Fruit fly (Drosophila melanogaster) whole organism, embryonic: ENCODE measurements around the gene erm.
A peak's percentile ranks its signal among the peaks of the same experiment; 100 is the strongest.

Experiments
- Ada2b ChIP-seq: fragments of 200-800 bp; sonication (Bioruptor generic); IDR thresholded peaks from 2 replicates; pipeline ENCODE4 v1.3.6; 2022; ENCODE audit warnings: missing biosample characterization, missing genetic modification characterization
- Antp ChIP-seq: fragments of 200-800 bp; sonication (Bioruptor generic); optimal IDR thresholded peaks from 3 replicates; lab custom pipeline; 2016; ENCODE audit warnings: missing biosample characterization, missing genetic modification characterization
- Bgb ChIP-seq: fragments of 200-800 bp; sonication (Bioruptor generic); IDR thresholded peaks from 2 replicates; pipeline ENCODE4 v1.3.6; 2022; ENCODE audit warnings: missing biosample characterization, missing genetic modification characterization; ENCODE audit not compliant: partially characterized antibody
- CG10274 ChIP-seq: fragments of 200-800 bp; sonication (Bioruptor generic); optimal IDR thresholded peaks from 3 replicates; lab custom pipeline; 2017; ENCODE audit warnings: missing biosample characterization, mild to moderate bottlenecking, missing genetic modification characterization
- CG10979 ChIP-seq: fragments of 200-800 bp; sonication (Bioruptor generic); optimal IDR thresholded peaks from 2 replicates; lab custom pipeline; 2018; ENCODE audit warnings: missing biosample characterization, mild to moderate bottlenecking, missing genetic modification characterization, moderate library complexity
- CG11504 ChIP-seq: fragments of 200-800 bp; sonication (Bioruptor generic); optimal IDR thresholded peaks from 3 replicates; lab custom pipeline; 2019; ENCODE audit warnings: missing biosample characterization, mild to moderate bottlenecking, missing genetic modification characterization, moderate library complexity
- CG12236 ChIP-seq: fragments of 200-800 bp; sonication (Bioruptor generic); optimal IDR thresholded peaks from 2 replicates; lab custom pipeline; 2016; ENCODE audit warnings: missing biosample characterization, missing genetic modification characterization
- CG13894 ChIP-seq: fragments of 200-800 bp; sonication (Bioruptor generic); optimal IDR thresholded peaks from 3 replicates; lab custom pipeline; 2018; ENCODE audit warnings: missing biosample characterization, mild to moderate bottlenecking, missing genetic modification characterization, moderate library complexity
- CG14014 ChIP-seq: fragments of 200-800 bp; sonication (Bioruptor generic); IDR thresholded peaks from 2 replicates; pipeline ENCODE4 v1.3.6; 2022; ENCODE audit warnings: missing biosample characterization, missing genetic modification characterization
- CG1529 ChIP-seq: fragments of 200-800 bp; sonication (Bioruptor generic); optimal IDR thresholded peaks from 3 replicates; lab custom pipeline; 2018; ENCODE audit warnings: missing biosample characterization, missing genetic modification characterization
- CG17359 ChIP-seq: fragments of 200-800 bp; sonication (Bioruptor generic); optimal IDR thresholded peaks from 3 replicates; lab custom pipeline; 2018; ENCODE audit warnings: missing biosample characterization, mild to moderate bottlenecking, missing genetic modification characterization, moderate library complexity
- CG17361 ChIP-seq: fragments of 200-800 bp; sonication (Bioruptor generic); IDR thresholded peaks from 3 replicates; pipeline ENCODE4 v1.3.6; 2022; ENCODE audit warnings: missing biosample characterization, missing genetic modification characterization
- CG1792 ChIP-seq: fragments of 200-800 bp; sonication (Bioruptor generic); optimal IDR thresholded peaks from 2 replicates; lab custom pipeline; 2016; ENCODE audit warnings: missing biosample characterization, missing genetic modification characterization
- CG2120 ChIP-seq: fragments of 200-800 bp; sonication (Bioruptor generic); optimal IDR thresholded peaks from 3 replicates; lab custom pipeline; 2016; ENCODE audit warnings: missing biosample characterization, missing genetic modification characterization
- CG2129 ChIP-seq: fragments of 200-800 bp; sonication (Bioruptor generic); IDR thresholded peaks from 2 replicates; pipeline ENCODE4 v1.3.6; 2022; ENCODE audit warnings: missing biosample characterization, missing genetic modification characterization; ENCODE audit not compliant: partially characterized antibody
- CG2199 ChIP-seq: fragments of 200-800 bp; sonication (Bioruptor generic); IDR thresholded peaks from 3 replicates; pipeline ENCODE4 v1.3.6; 2022; ENCODE audit warnings: missing biosample characterization, missing genetic modification characterization
- CG2202 ChIP-seq: fragments of 200-800 bp; sonication (Bioruptor generic); optimal IDR thresholded peaks from 2 replicates; lab custom pipeline; 2018; ENCODE audit warnings: missing biosample characterization, mild to moderate bottlenecking, missing genetic modification characterization
- CG3163 ChIP-seq: fragments of 200-800 bp; sonication (Bioruptor generic); optimal IDR thresholded peaks from 3 replicates; lab custom pipeline; 2016; ENCODE audit warnings: missing biosample characterization, missing genetic modification characterization
- CG34376 ChIP-seq: fragments of 200-800 bp; sonication (Bioruptor generic); optimal IDR thresholded peaks from 2 replicates; lab custom pipeline; 2018; ENCODE audit warnings: missing biosample characterization, mild to moderate bottlenecking, missing genetic modification characterization
- CG4282 ChIP-seq: fragments of 200-800 bp; sonication (Bioruptor generic); optimal IDR thresholded peaks from 2 replicates; lab custom pipeline; 2016; ENCODE audit warnings: missing biosample characterization, missing genetic modification characterization
- CG4820 ChIP-seq: fragments of 200-800 bp; sonication (Bioruptor generic); optimal IDR thresholded peaks from 3 replicates; lab custom pipeline; 2016; ENCODE audit warnings: missing biosample characterization, missing genetic modification characterization
- CG6765 ChIP-seq: fragments of 200-800 bp; sonication (Bioruptor generic); optimal IDR thresholded peaks from 3 replicates; lab custom pipeline; 2017; ENCODE audit warnings: missing biosample characterization, mild to moderate bottlenecking, missing genetic modification characterization
- CG6813 ChIP-seq: fragments of 200-800 bp; sonication (Bioruptor generic); optimal IDR thresholded peaks from 2 replicates; lab custom pipeline; 2017; ENCODE audit warnings: missing biosample characterization, missing genetic modification characterization, mild to moderate bottlenecking, moderate library complexity, missing genetic modification reagents
- CG6854 ChIP-seq: fragments of 200-800 bp; sonication (Bioruptor generic); optimal IDR thresholded peaks from 3 replicates; lab custom pipeline; 2017; ENCODE audit warnings: missing biosample characterization, mild to moderate bottlenecking, missing genetic modification characterization
- CG8281 ChIP-seq: fragments of 200-800 bp; sonication (Bioruptor generic); optimal IDR thresholded peaks from 2 replicates; lab custom pipeline; 2018; ENCODE audit warnings: missing biosample characterization, mild to moderate bottlenecking, missing genetic modification characterization, moderate library complexity
- CG9797 ChIP-seq: fragments of 200-800 bp; sonication (Bioruptor generic); optimal IDR thresholded peaks from 3 replicates; lab custom pipeline; 2018; ENCODE audit warnings: missing biosample characterization, mild to moderate bottlenecking, missing genetic modification characterization
- CTCF ChIP-seq: fragments of 200-800 bp; sonication (Bioruptor generic); optimal IDR thresholded peaks from 2 replicates; lab custom pipeline; 2017; ENCODE audit warnings: missing biosample characterization, mild to moderate bottlenecking, missing genetic modification characterization, moderate library complexity
- Dfd ChIP-seq, 2 experiments: fragments of >200 bp; optimal IDR thresholded peaks; 2 replicates each; lab custom pipeline; 2017; ENCODE audit warnings: missing biosample characterization in 2 of 2, missing genetic modification characterization in 2 of 2
- Dip3 ChIP-seq: fragments of 200-800 bp; sonication (Bioruptor generic); optimal IDR thresholded peaks from 3 replicates; lab custom pipeline; 2016; ENCODE audit warnings: missing biosample characterization, missing genetic modification characterization
- Dp ChIP-seq: fragments of 200-800 bp; sonication (Bioruptor generic); optimal IDR thresholded peaks from 2 replicates; lab custom pipeline; 2018; ENCODE audit warnings: missing biosample characterization, mild to moderate bottlenecking, missing genetic modification characterization, moderate library complexity
- Myb ChIP-seq: fragments of 200-800 bp; sonication (Bioruptor generic); optimal IDR thresholded peaks from 2 replicates; lab custom pipeline; 2016; ENCODE audit warnings: missing biosample characterization, missing genetic modification characterization
- Nf-YA ChIP-seq: fragments of 200-800 bp; sonication (Bioruptor generic); IDR thresholded peaks from 2 replicates; pipeline ENCODE4 v1.3.6; 2022; ENCODE audit warnings: missing biosample characterization, missing genetic modification characterization
- Sin3A ChIP-seq: fragments of >200 bp; optimal IDR thresholded peaks from 2 replicates; lab custom pipeline; 2018
- cad ChIP-seq: fragments of >200 bp; optimal IDR thresholded peaks from 2 replicates; lab custom pipeline; 2017; ENCODE audit warnings: missing biosample characterization, missing genetic modification characterization
- crol ChIP-seq: fragments of 200-800 bp; sonication (Bioruptor generic); IDR thresholded peaks from 2 replicates; pipeline ENCODE4 v1.3.6; 2022; ENCODE audit warnings: missing biosample characterization, missing genetic modification characterization
- danr ChIP-seq: fragments of 200-800 bp; sonication (Bioruptor generic); IDR thresholded peaks from 2 replicates; pipeline ENCODE4 v1.3.6; 2022; ENCODE audit warnings: missing biosample characterization, missing genetic modification characterization
- eve ChIP-seq, 2 experiments: fragments of >200 bp; optimal IDR thresholded peaks; 2 replicates each; lab custom pipeline; 2017; ENCODE audit warnings: missing biosample characterization in 2 of 2, missing genetic modification characterization in 2 of 2
- ftz-f1 ChIP-seq: fragments of 200-800 bp; sonication (Bioruptor generic); optimal IDR thresholded peaks from 2 replicates; lab custom pipeline; 2016; ENCODE audit warnings: missing biosample characterization, missing genetic modification characterization
- hkb ChIP-seq, 2 experiments: fragments of 200-800 bp in 1 of 2; fragments of >200 bp in 1 of 2; sonication (Bioruptor generic) in 1 of 2; IDR thresholded peaks in 1 of 2; optimal IDR thresholded peaks in 1 of 2; 2 replicates each; pipeline versions ENCODE4 v1.3.6 to Lab custom; 2017 to 2022; ENCODE audit warnings: missing biosample characterization in 1 of 2, missing genetic modification characterization in 1 of 2
- hth ChIP-seq: fragments of >200 bp; optimal IDR thresholded peaks from 2 replicates; lab custom pipeline; 2017; ENCODE audit warnings: inconsistent platforms
- klu ChIP-seq: fragments of 200-800 bp; sonication (Bioruptor generic); IDR thresholded peaks from 2 replicates; pipeline ENCODE4 v1.3.6; 2022; ENCODE audit warnings: missing biosample characterization, missing genetic modification characterization
- lov ChIP-seq, 2 experiments: fragments of 200-800 bp in 1 of 2; fragments of >200 bp in 1 of 2; sonication (Bioruptor generic) in 1 of 2; IDR thresholded peaks in 1 of 2; optimal IDR thresholded peaks in 1 of 2; 2 replicates in 1 of 2; 3 replicates in 1 of 2; pipeline versions ENCODE4 v1.3.6 to Lab custom; 2017 to 2022; ENCODE audit warnings: missing biosample characterization in 1 of 2, missing genetic modification characterization in 1 of 2
- org-1 ChIP-seq: fragments of 200-800 bp; sonication (Bioruptor generic); optimal IDR thresholded peaks from 2 replicates; lab custom pipeline; 2017; ENCODE audit warnings: missing biosample characterization, missing genetic modification characterization
- pan ChIP-seq, 4 experiments: fragments of >200 bp in 3 of 4; fragments of 200-800 bp in 1 of 4; sonication (Bioruptor generic) in 1 of 4; optimal IDR thresholded peaks in 3 of 4; IDR thresholded peaks in 1 of 4; 2 replicates each; pipeline versions ENCODE4 v1.3.6 to Lab custom; 2017 to 2022; ENCODE audit warnings: missing biosample characterization in 2 of 4, missing genetic modification characterization in 2 of 4, mixed read lengths in 1 of 4
- pita ChIP-seq: fragments of 200-800 bp; sonication (Bioruptor generic); optimal IDR thresholded peaks from 2 replicates; lab custom pipeline; 2017; ENCODE audit warnings: missing biosample characterization, mild to moderate bottlenecking, missing genetic modification characterization
- psq ChIP-seq: fragments of 200-800 bp; sonication (Bioruptor generic); optimal IDR thresholded peaks from 2 replicates; lab custom pipeline; 2017; ENCODE audit warnings: missing biosample characterization, missing genetic modification characterization
- sd ChIP-seq: fragments of 200-800 bp; sonication (Bioruptor generic); optimal IDR thresholded peaks from 3 replicates; lab custom pipeline; 2018; ENCODE audit warnings: missing biosample characterization, mild to moderate bottlenecking, missing genetic modification characterization, moderate library complexity
- sens ChIP-seq: fragments of 200-800 bp; sonication (Bioruptor generic); peaks from one replicate; lab custom pipeline; 2016; ENCODE audit warnings: missing biosample characterization, missing genetic modification characterization
- seq ChIP-seq: fragments of 200-800 bp; sonication (Bioruptor generic); IDR thresholded peaks from 2 replicates; pipeline ENCODE4 v1.3.6; 2022; ENCODE audit warnings: missing biosample characterization, missing genetic modification characterization
- sob ChIP-seq: fragments of 200-800 bp; sonication (Bioruptor generic); IDR thresholded peaks from 2 replicates; pipeline ENCODE4 v1.3.6; 2022; ENCODE audit warnings: missing biosample characterization, missing genetic modification characterization
- sr ChIP-seq: fragments of 200-800 bp; sonication (Bioruptor generic); IDR thresholded peaks from 3 replicates; pipeline ENCODE4 v1.3.6; 2022; ENCODE audit warnings: missing biosample characterization, missing genetic modification characterization
- trem ChIP-seq: fragments of 200-800 bp; optimal IDR thresholded peaks from 3 replicates; lab custom pipeline; 2019; ENCODE audit warnings: missing biosample characterization, mild to moderate bottlenecking, missing genetic modification characterization, moderate library complexity

Gene erm

DNA sequence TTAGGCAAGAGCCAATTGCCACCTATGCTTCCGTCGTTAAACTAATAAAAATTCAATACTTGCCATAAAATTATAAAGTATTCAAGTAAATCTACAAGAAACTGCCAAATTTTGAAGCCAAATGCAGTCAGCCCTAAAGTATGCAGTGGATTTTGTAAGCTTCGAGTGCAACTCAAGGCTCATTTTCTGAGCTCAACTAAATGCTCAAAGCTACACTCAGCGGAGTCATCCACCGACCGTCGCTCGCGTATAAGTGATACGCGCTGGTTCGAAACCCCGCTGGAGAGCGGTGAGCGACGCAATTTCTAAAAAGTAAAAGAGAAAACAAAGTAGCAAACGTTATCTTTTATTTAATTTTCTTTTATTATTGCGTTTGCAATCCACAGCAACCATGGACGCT, 60.5 kb downstream of the erm start (continued):
- TF ChIP-seq CG8281 (tag; lab: Kevin White, UChicago) (no peak), Myb (peak; percentile 31), CG10979 (tag; lab: Kevin White, UChicago) (no peak), sens (GFP tag; lab: Kevin White, UChicago) (peak; percentile 58), CG34376 (GFP tag; lab: Kevin White, UChicago) (no peak), CG9797 (no peak), hth (no peak), org-1 (GFP tag; lab: Kevin White, UChicago) (no peak), Sin3A (lab: Kevin White, UChicago) (no peak), CG6813 (GFP tag; lab: Kevin White, UChicago) (no peak), ftz-f1 (GFP tag; lab: Kevin White, UChicago) (peak; percentile 91), Bgb (GFP tag; lab: Robert Waterston, UW) (peak; percentile 36; the same call in 1 of the 2 replicates), eve (GFP tag; optimal IDR thresholded peaks at IDR 0.05; lab: Kevin White, UChicago) (no peak), CG10274 (GFP tag; lab: Kevin White, UChicago) (no peak), sr (GFP tag; lab: Robert Waterston, UW) (no peak), CG14014 (GFP tag; lab: Robert Waterston, UW) (no peak), Dfd (GFP tag; optimal IDR thresholded peaks at IDR 0.05; lab: Kevin White, UChicago) (no peak), psq (GFP tag; lab: Kevin White, UChicago) (no peak), CG6854 (GFP tag; lab: Kevin White, UChicago) (no peak), CG2129 (GFP tag; lab: Robert Waterston, UW) (no peak), trem (tag; lab: Kevin White, UChicago) (peak; percentile 28), CG13894 (tag; lab: Kevin White, UChicago) (no peak), pita (GFP tag; lab: Kevin White, UChicago) (peak; percentile 87), pan (optimal IDR thresholded peaks at IDR 0.05; lab: Kevin White, UChicago) (no peak), pan (GFP tag; optimal IDR thresholded peaks at IDR 0.05 in 1 of 2, IDR thresholded peaks at IDR 0.05 in 1 of 2) (no peak), CG2199 (GFP tag; lab: Robert Waterston, UW) (no peak; the same call in 2 of the 3 replicates), sob (GFP tag; lab: Robert Waterston, UW) (no peak), CG2202 (no peak), danr (no peak), CG12236 (GFP tag; lab: Kevin White, UChicago) (no peak), klu (no peak), CG4282 (GFP tag; lab: Kevin White, UChicago) (no peak), Ada2b (GFP tag; lab: Robert Waterston, UW) (no peak), Dp (no peak), CG17361 (GFP tag; lab: Robert Waterston, UW) (no peak), Nf-YA (no peak), CG1529 (no peak), Antp (GFP tag; lab: Kevin White, UChicago) (no peak), hkb (optimal IDR thresholded peaks at IDR 0.05; lab: Kevin White, UChicago) (peak; percentile 18), hkb (GFP tag; IDR thresholded peaks at IDR 0.05; lab: Robert Waterston, UW) (no peak), CG11504 (tag; lab: Kevin White, UChicago) (peak; percentile 6), CG1792 (no peak), CG4820 (GFP tag; lab: Kevin White, UChicago) (no peak), CG2120 (GFP tag; lab: Kevin White, UChicago) (no peak), CTCF (GFP tag; lab: Kevin White, UChicago) (peak; percentile 81), crol (GFP tag; lab: Robert Waterston, UW) (no peak), CG17359 (tag; lab: Kevin White, UChicago) (no peak), Dip3 (GFP tag; lab: Kevin White, UChicago) (no peak), lov (optimal IDR thresholded peaks at IDR 0.05; lab: Kevin White, UChicago) (no peak), lov (GFP tag; IDR thresholded peaks at IDR 0.05; lab: Robert Waterston, UW) (no peak), CG6765 (GFP tag; lab: Kevin White, UChicago) (no peak), cad (GFP tag; lab: Kevin White, UChicago) (no peak), sd (no peak), CG3163 (GFP tag; lab: Kevin White, UChicago) (peak; percentile 68), seq (GFP tag; lab: Robert Waterston, UW) (no peak)
